Worm (Caenorhabditis elegans) whole organism, mixed stage, embryonic: ENCODE results near the gene tba-8.
A peak's percentile ranks its signal among the peaks of the same experiment; 100 is the strongest.

ENCODE experiments used
- elt-1 ChIP-seq: sonication (generic microtip); optimal IDR thresholded peaks from 2 replicates; lab custom pipeline; 2017; ENCODE audit warnings: missing genetic modification characterization, mild to moderate bottlenecking, missing compliant biosample characterization, antibody characterized with exemption, moderate library complexity, borderline replicate concordance; ENCODE audit not compliant: insufficient read depth
- nhr-12 ChIP-seq: fragments of 150-350 bp; optimal IDR thresholded peaks from 2 replicates; lab custom pipeline; 2014; ENCODE audit warnings: missing biosample characterization, missing genetic modification characterization

tba-8 gene

DNA sequence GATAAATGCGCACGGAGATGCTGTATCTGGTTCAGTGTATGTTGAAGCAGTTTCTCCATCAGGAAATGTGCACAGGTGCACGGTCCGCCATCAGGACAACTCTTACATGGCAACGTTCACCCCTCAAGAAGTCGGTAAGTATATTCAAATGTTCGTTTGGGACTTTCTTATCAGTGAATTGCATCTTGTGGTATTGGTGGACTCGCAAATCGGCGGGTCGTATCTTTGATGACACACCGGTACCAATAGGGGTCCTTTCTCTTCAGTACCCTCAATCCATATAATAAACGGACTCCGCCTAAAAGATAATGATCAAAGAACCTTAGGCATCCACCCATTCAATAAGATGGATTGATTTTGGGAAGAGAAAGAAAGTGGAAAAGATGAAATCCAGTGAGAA, 52.2 kb downstream of the tba-8 start:
- TF ChIP-seq nhr-12 (tag; lab: Kevin White, UChicago) (no peak), elt-1 (peak; percentile 68)
